Worm (Caenorhabditis elegans) whole organism, L1 larva: ENCODE data around the gene C55A6.7.

Source experiments
- C16A3.4 ChIP-seq: fragments of 150-350 bp; optimal IDR thresholded peaks from 2 replicates; lab custom pipeline; 2014; ENCODE audit warnings: missing biosample characterization, missing genetic modification characterization
- C34B4.2 ChIP-seq: sonication (generic microtip); optimal IDR thresholded peaks from 2 replicates; lab custom pipeline; 2017; ENCODE audit warnings: mild to moderate bottlenecking, missing genetic modification characterization, missing compliant biosample characterization
- F16B12.6 ChIP-seq: fragments of 150-350 bp; optimal IDR thresholded peaks from 2 replicates; lab custom pipeline; 2014; ENCODE audit warnings: missing biosample characterization, missing genetic modification characterization
- alr-1 ChIP-seq: fragments of 200-800 bp; sonication (Bioruptor generic); optimal IDR thresholded peaks from 2 replicates; lab custom pipeline; 2018; ENCODE audit warnings: borderline replicate concordance, mild to moderate bottlenecking, missing genetic modification characterization, missing compliant biosample characterization
- ceh-88 ChIP-seq: fragments of 200-800 bp; sonication (Bioruptor generic); IDR thresholded peaks from 2 replicates; pipeline ENCODE4 v1.3.6; 2022; ENCODE audit warnings: missing genetic modification characterization, missing compliant biosample characterization
- ceh-90 ChIP-seq: sonication (generic microtip); optimal IDR thresholded peaks from 2 replicates; lab custom pipeline; 2016; ENCODE audit warnings: missing genetic modification characterization, missing compliant biosample characterization
- ces-1 ChIP-seq: fragments of 150-350 bp; optimal IDR thresholded peaks from 2 replicates; lab custom pipeline; 2014; ENCODE audit warnings: missing biosample characterization, missing genetic modification reagents, missing genetic modification characterization
- dpl-1 ChIP-seq, 3 experiments: fragments of 150-350 bp in 2 of 3; sonication (generic microtip) in 1 of 3; optimal IDR thresholded peaks; 2 replicates each; lab custom pipeline; 2014 to 2017; ENCODE audit warnings: missing biosample characterization in 3 of 3, missing genetic modification characterization in 3 of 3, missing genetic modification reagents in 3 of 3
- efl-1 ChIP-seq, 4 experiments: fragments of 150-350 bp; optimal IDR thresholded peaks in 3 of 4; peaks in 1 of 4; 1 replicate in 1 of 4; 2 replicates in 3 of 4; lab custom pipeline; 2014; ENCODE audit warnings: missing biosample characterization in 2 of 4, missing genetic modification characterization in 2 of 4, missing genetic modification reagents in 2 of 4
- egl-13 ChIP-seq: sonication (generic microtip); optimal IDR thresholded peaks from 2 replicates; lab custom pipeline; 2016; ENCODE audit warnings: missing genotype, missing genetic modification reagents, missing genetic modification characterization, missing compliant biosample characterization
- ets-5 ChIP-seq: fragments of 200-800 bp; sonication (Bioruptor generic); IDR thresholded peaks from 2 replicates; pipeline ENCODE4 v1.3.6; 2022; ENCODE audit warnings: missing genetic modification characterization, missing compliant biosample characterization
- fkh-8 ChIP-seq: sonication (generic microtip); optimal IDR thresholded peaks from 2 replicates; lab custom pipeline; 2016; ENCODE audit warnings: mild to moderate bottlenecking, missing genetic modification characterization, missing compliant biosample characterization
- fos-1 ChIP-seq: fragments of 150-350 bp; optimal IDR thresholded peaks from 2 replicates; lab custom pipeline; 2014; ENCODE audit warnings: missing biosample characterization, missing genetic modification characterization
- jun-1 ChIP-seq: fragments of 150-350 bp; optimal IDR thresholded peaks from 2 replicates; lab custom pipeline; 2014; ENCODE audit warnings: missing biosample characterization, missing genetic modification reagents, missing genetic modification characterization
- lin-39 ChIP-seq: fragments of 150-350 bp; optimal IDR thresholded peaks from 2 replicates; lab custom pipeline; 2014; ENCODE audit warnings: missing biosample characterization, missing genetic modification reagents, missing genetic modification characterization
- mab-9 ChIP-seq: fragments of 200-800 bp; sonication (Bioruptor generic); IDR thresholded peaks from 2 replicates; pipeline ENCODE4 v1.3.6; 2022; ENCODE audit warnings: missing genetic modification reagents, missing genetic modification characterization, missing compliant biosample characterization
- nhr-47 ChIP-seq: sonication (generic microtip); optimal IDR thresholded peaks from 2 replicates; lab custom pipeline; 2016; ENCODE audit warnings: mild to moderate bottlenecking, missing genetic modification characterization, moderate library complexity, missing compliant biosample characterization
- nhr-76 ChIP-seq: sonication (generic microtip); optimal IDR thresholded peaks from 2 replicates; lab custom pipeline; 2017; ENCODE audit warnings: missing biosample characterization, missing genetic modification characterization
- nhr-77 ChIP-seq: fragments of 150-350 bp; optimal IDR thresholded peaks from 2 replicates; lab custom pipeline; 2014; ENCODE audit warnings: missing biosample characterization, missing genetic modification characterization
- nhr-84 ChIP-seq: sonication (generic microtip); optimal IDR thresholded peaks from 2 replicates; lab custom pipeline; 2017; ENCODE audit warnings: missing biosample characterization, missing genetic modification characterization
- nhr-90 ChIP-seq: sonication (generic microtip); optimal IDR thresholded peaks from 2 replicates; lab custom pipeline; 2016; ENCODE audit warnings: mild to moderate bottlenecking, missing genetic modification characterization, missing compliant biosample characterization; ENCODE audit not compliant: poor library complexity
- pax-3 ChIP-seq: fragments of 200-800 bp; sonication (Bioruptor generic); optimal IDR thresholded peaks from 2 replicates; lab custom pipeline; 2018; ENCODE audit warnings: mild to moderate bottlenecking, missing genetic modification characterization, moderate library complexity, missing compliant biosample characterization
- snu-23 ChIP-seq: sonication (generic microtip); optimal IDR thresholded peaks from 2 replicates; lab custom pipeline; 2016; ENCODE audit warnings: missing genetic modification characterization, missing compliant biosample characterization
- sox-4 ChIP-seq: sonication (generic microtip); optimal IDR thresholded peaks from 2 replicates; lab custom pipeline; 2016; ENCODE audit warnings: missing genetic modification characterization, missing compliant biosample characterization
- sptf-1 ChIP-seq: fragments of 150-350 bp; optimal IDR thresholded peaks from 2 replicates; lab custom pipeline; 2014; ENCODE audit warnings: missing biosample characterization, missing genetic modification characterization
- tlp-1 ChIP-seq: fragments of 150-350 bp; optimal IDR thresholded peaks from 2 replicates; lab custom pipeline; 2014; ENCODE audit warnings: missing biosample characterization, missing genetic modification characterization
- unc-62 ChIP-seq: fragments of 150-350 bp; optimal IDR thresholded peaks from 2 replicates; lab custom pipeline; 2014; ENCODE audit warnings: missing biosample characterization, missing genetic modification reagents, missing genetic modification characterization
- unc-86 ChIP-seq: sonication (generic microtip); optimal IDR thresholded peaks from 2 replicates; lab custom pipeline; 2016; ENCODE audit warnings: missing genetic modification characterization, missing compliant biosample characterization
- zip-4 ChIP-seq: fragments of 200-800 bp; sonication (Bioruptor generic); optimal IDR thresholded peaks from 2 replicates; lab custom pipeline; 2018; ENCODE audit warnings: mild to moderate bottlenecking, missing genetic modification characterization, moderate library complexity, missing compliant biosample characterization
- ztf-11 ChIP-seq, 2 experiments: sonication (generic microtip); optimal IDR thresholded peaks; 2 replicates each; lab custom pipeline; 2016 to 2017; ENCODE audit warnings: missing genetic modification characterization in 2 of 2, missing biosample characterization in 1 of 2, missing compliant biosample characterization in 1 of 2

C55A6.7 gene

ce11 chrV:11520215-11520614, at the start of gene C55A6.7, which contains the start of gene C55A6.11:
Gene C55A6.7 (minus strand): TSS chrV:11520530.
Gene C55A6.11 (plus strand): TSS chrV:11520515.
- TF ChIP-seq nhr-77 (tag; lab: Kevin White, UChicago) (no peak), C16A3.4 (no peak), nhr-47 (tag; lab: Kevin White, UChicago) (no peak), nhr-90 (tag; lab: Kevin White, UChicago) (no peak), unc-62 (GFP tag; lab: Kevin White, UChicago) (no peak), nhr-84 (no peak), ces-1 (no peak), nhr-76 (tag; lab: Kevin White, UChicago) (no peak), fkh-8 (tag; lab: Kevin White, UChicago) (no peak), efl-1 (optimal IDR thresholded peaks at IDR 0.05; lab: Kevin White, UChicago) (no peak), efl-1 (GFP tag; optimal IDR thresholded peaks at IDR 0.05 in 1 of 2; lab: Kevin White, UChicago) (no peak)

ce11 chrV:11564573-11564972, 44.2 kb upstream of the C55A6.7 start, which contains the start of gene srx-87:
Gene srx-87 (plus strand): TSS chrV:11564873.
- no peak for TF ChIP-seq efl-1 (optimal IDR thresholded peaks at IDR 0.05; lab: Kevin White, UChicago)
- TF ChIP-seq efl-1 (GFP tag; optimal IDR thresholded peaks at IDR 0.05 in 1 of 2; lab: Kevin White, UChicago), result peak in 1 of 2 experiments; percentile 17
- no peak for TF ChIP-seq ets-5 (GFP tag; lab: Robert Waterston, UW)

- no peak for TF ChIP-seq unc-86
- TF ChIP-seq lin-39 (tag; lab: Kevin White, UChicago), result no peak
- TF ChIP-seq dpl-1 (GFP tag; optimal IDR thresholded peaks at IDR 0.05; lab: Kevin White, UChicago), result no peak
- no peak for TF ChIP-seq fos-1
- no peak for TF ChIP-seq zip-4 (GFP tag; lab: Kevin White, UChicago)
- TF ChIP-seq ztf-11 (tag; optimal IDR thresholded peaks at IDR 0.05; lab: Kevin White, UChicago), result no peak
- TF ChIP-seq ceh-88, result no peak
- TF ChIP-seq pax-3 (tag; lab: Kevin White, UChicago), result no peak
Observed at ce11 chrV:11562643-11563042, 42.3 kb upstream of the C55A6.7 start, which contains the start of gene srx-86. Gene srx-86 (plus strand): TSS chrV:11562943.

- TF ChIP-seq zip-4 (GFP tag; lab: Kevin White, UChicago) (no peak), F16B12.6 (tag; lab: Kevin White, UChicago) (peak; percentile 23), dpl-1 (GFP tag; optimal IDR thresholded peaks at IDR 0.05; lab: Kevin White, UChicago) (peak in 1 of 3 experiments; percentile 5), efl-1 (optimal IDR thresholded peaks at IDR 0.05; lab: Kevin White, UChicago) (peak in 1 of 2 experiments; percentile 57), efl-1 (GFP tag; optimal IDR thresholded peaks at IDR 0.05 in 1 of 2; lab: Kevin White, UChicago) (no peak)
Observed at ce11 chrV:11554260-11554659, 33.9 kb upstream of the C55A6.7 start, which contains the start of gene duo-1. Gene duo-1 (plus strand): TSS chrV:11554630.

ce11 chrV:11552379-11552778, 32.0 kb upstream of the C55A6.7 start, which contains the start of gene srx-85:
Gene srx-85 (plus strand): TSS chrV:11552679.
- no peak for TF ChIP-seq ceh-90 (tag; lab: Kevin White, UChicago)
- TF ChIP-seq fkh-8 (tag; lab: Kevin White, UChicago), result no peak
- TF ChIP-seq sptf-1 (tag; lab: Kevin White, UChicago), result no peak
- no peak for TF ChIP-seq jun-1 (tag; lab: Kevin White, UChicago)
- TF ChIP-seq snu-23 (GFP tag; lab: Kevin White, UChicago), result no peak
- no peak for TF ChIP-seq alr-1 (tag; lab: Kevin White, UChicago)
- TF ChIP-seq sox-4, result no peak
- no peak for TF ChIP-seq nhr-76 (tag; lab: Kevin White, UChicago)
- no peak for TF ChIP-seq tlp-1 (tag; lab: Kevin White, UChicago)
- TF ChIP-seq mab-9 (GFP tag; lab: Robert Waterston, UW), result no peak
- no peak for TF ChIP-seq egl-13 (tag; lab: Kevin White, UChicago)
- no peak for TF ChIP-seq C34B4.2 (tag; lab: Kevin White, UChicago)
- no peak for TF ChIP-seq nhr-90 (tag; lab: Kevin White, UChicago)
- TF ChIP-seq, all 84 proteins: peak for 0
